Fruit fly (Drosophila melanogaster): Measurements from ENCODE around the gene Gycbeta100B.

dm6 chr3R:31086394-31086793, 47.8 kb upstream of the Gycbeta100B start:
- no peak for TF ChIP-seq psq (optimal IDR thresholded peaks at IDR 0.05)
- TF ChIP-seq Dll (optimal IDR thresholded peaks at IDR 0.05), result no peak

Measured in whole organism.